Worm (Caenorhabditis elegans): ENCODE data around the gene efr-3.

Gene efr-3

ce11 chrII:6348360-6348759 is 27.4 kb upstream of the efr-3 start (continued):
- TF ChIP-seq cey-2 (tag; optimal IDR thresholded peaks at IDR 0.05; ENCODE audit: borderline replicate concordance, insufficient read depth) (peak; percentile 45), hlh-11 (tag; optimal IDR thresholded peaks at IDR 0.05) (peak; percentile 98), spr-1 (tag; optimal IDR thresholded peaks at IDR 0.05) (peak; percentile 58), egl-43 (GFP tag; IDR thresholded peaks at IDR 0.05) (peak; percentile 78), hif-1 (tag; optimal IDR thresholded peaks at IDR 0.05) (peak in 1 of 2 experiments; percentile 74), aha-1 (tag) (peak; percentile 89), attf-4 (tag; optimal IDR thresholded peaks at IDR 0.05) (peak; percentile 32), hmg-1.1 (GFP tag; IDR thresholded peaks at IDR 0.05) (peak; percentile 92), lin-1 (GFP tag; IDR thresholded peaks at IDR 0.05) (peak; percentile 65; the same call in 1 of the 2 replicates), madf-9 (GFP tag; conservative IDR thresholded peaks at IDR 0.05) (peak; percentile 60), ZK546.5 (tag; optimal IDR thresholded peaks at IDR 0.05) (peak in 1 of 2 experiments; percentile 25), vab-7 (GFP tag; IDR thresholded peaks at IDR 0.05) (no peak), lin-15B (tag; optimal IDR thresholded peaks at IDR 0.05) (no peak), Y75B8A.6 (GFP tag; IDR thresholded peaks at IDR 0.05) (no peak), F26F4.8 (GFP tag; conservative IDR thresholded peaks at IDR 0.05) (no peak), zip-11 (GFP tag; IDR thresholded peaks at IDR 0.05) (no peak), snpc-4 (tag; optimal IDR thresholded peaks at IDR 0.05) (peak; percentile 36), nhr-42 (GFP tag; IDR thresholded peaks at IDR 0.05) (no peak), nhr-41 (GFP tag; IDR thresholded peaks at IDR 0.05) (0 out of 2 replicates have a peak, but pooled peaks have one; percentile 13), nhr-76 (tag; optimal IDR thresholded peaks at IDR 0.05) (peak; percentile 11), ceh-82 (tag; optimal IDR thresholded peaks at IDR 0.05) (no peak), mxl-3 (GFP tag; optimal IDR thresholded peaks at IDR 0.05) (peak; percentile 97), dmd-9 (GFP tag; IDR thresholded peaks at IDR 0.05) (no peak), saeg-2 (GFP tag; IDR thresholded peaks at IDR 0.05) (no peak), ama-1 (optimal IDR thresholded peaks at IDR 0.05) (peak; percentile 99), madf-5 (GFP tag; IDR thresholded peaks at IDR 0.05) (0 out of 4 replicates have a peak, but pooled peaks of 1 of the 2 experiments have one; percentile 23), T20F7.1 (GFP tag; optimal IDR thresholded peaks at IDR 0.05) (peak; percentile 51)

DNA sequence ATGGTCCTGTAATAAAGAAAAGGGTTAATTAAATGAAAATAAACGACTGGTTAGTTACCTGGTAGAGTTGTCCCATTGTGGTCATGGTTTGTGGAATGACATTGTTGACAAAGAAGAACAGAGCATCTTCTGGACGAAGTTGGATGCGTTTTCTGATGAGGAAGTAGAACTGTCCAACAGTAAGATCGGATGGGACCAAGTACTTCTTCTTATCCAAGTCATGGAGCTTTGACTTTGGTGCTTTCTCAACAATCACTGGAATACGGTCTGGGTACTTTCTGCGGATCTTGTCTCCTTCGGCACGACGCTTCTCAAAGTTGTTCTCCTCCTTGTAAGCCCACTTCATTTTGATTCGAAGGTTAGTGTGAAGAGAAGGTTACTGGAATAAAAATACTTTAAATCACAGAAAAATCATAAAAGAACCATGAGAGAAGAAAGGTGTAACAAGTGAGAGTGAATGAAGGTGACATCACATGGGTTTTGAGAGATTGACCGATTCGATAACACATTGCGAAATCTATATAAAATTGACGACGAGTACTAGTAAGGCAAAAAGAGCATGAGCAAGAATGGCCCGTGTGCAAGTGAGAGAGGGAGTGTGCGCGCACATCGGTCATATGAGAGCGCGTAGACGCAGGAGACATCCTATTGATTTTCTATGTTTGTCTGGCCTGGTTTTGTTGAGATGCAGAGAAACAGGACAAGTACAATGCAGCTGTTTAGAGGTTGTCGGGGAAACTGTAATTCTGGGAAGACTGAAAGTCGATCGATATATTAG is 26.6 kb upstream of the efr-3 start, which contains the start of gene lgg-1:
Gene lgg-1, minus strand, starts transcription at position 379 of the 778 bp plus-strand sequence.
- no peak for TF ChIP-seq pqm-1 (tag; optimal IDR thresholded peaks at IDR 0.05)
- peak; percentile 39 for TF ChIP-seq lin-38 (GFP tag; IDR thresholded peaks at IDR 0.05)
- peak; percentile 56 for TF ChIP-seq dmd-6 (GFP tag; IDR thresholded peaks at IDR 0.05)
- TF ChIP-seq gei-8 (GFP tag; optimal IDR thresholded peaks at IDR 0.05), result peak; percentile 34
- TF ChIP-seq egl-27 (tag; optimal IDR thresholded peaks at IDR 0.05), result no peak
- TF ChIP-seq nhr-42 (GFP tag; IDR thresholded peaks at IDR 0.05), result no peak
- TF ChIP-seq mdt-29 (GFP tag; IDR thresholded peaks at IDR 0.05), result 0 out of 2 replicates have a peak, but pooled peaks have one; percentile 7
- TF ChIP-seq rbr-2 (tag; optimal IDR thresholded peaks at IDR 0.05), result peak; percentile 34
- TF ChIP-seq jun-1 (tag; optimal IDR thresholded peaks at IDR 0.05), result no peak
- peak; percentile 36 for TF ChIP-seq F37D6.2 (tag; optimal IDR thresholded peaks at IDR 0.05)
- no peak for TF ChIP-seq F44E2.7 (GFP tag; IDR thresholded peaks at IDR 0.05)
- no peak for TF ChIP-seq set-16 (GFP tag; IDR thresholded peaks at IDR 0.05)
- TF ChIP-seq ceh-20 (GFP tag; IDR thresholded peaks at IDR 0.05), result peak; percentile 60; the same call in 1 of the 2 replicates
- no peak for TF ChIP-seq Y48G9A.11 (GFP tag; IDR thresholded peaks at IDR 0.05)
- peak; percentile 41 for TF ChIP-seq mes-2 (tag; optimal IDR thresholded peaks at IDR 0.05; ENCODE audit: poor library complexity, severe bottlenecking)
- TF ChIP-seq cey-2 (tag; optimal IDR thresholded peaks at IDR 0.05; ENCODE audit: borderline replicate concordance, insufficient read depth), result no peak
- no peak for TF ChIP-seq zip-11 (GFP tag; IDR thresholded peaks at IDR 0.05)
- TF ChIP-seq T26A8.4 (GFP tag; IDR thresholded peaks at IDR 0.05), result peak; percentile 53; the same call in 1 of the 2 replicates
- no peak for TF ChIP-seq zip-2 (tag; optimal IDR thresholded peaks at IDR 0.05)
- peak; percentile 59; the same call in 1 of the 2 replicates for TF ChIP-seq hmg-1.1 (GFP tag; IDR thresholded peaks at IDR 0.05)
- TF ChIP-seq nhr-25 (tag; optimal IDR thresholded peaks at IDR 0.05; ENCODE audit: borderline replicate concordance, insufficient read depth), result no peak
- TF ChIP-seq dmd-9 (GFP tag; IDR thresholded peaks at IDR 0.05), result no peak
- TF ChIP-seq aha-1 (tag), result peak; percentile 96
- peak; percentile 61 for TF ChIP-seq snpc-1.2 (GFP tag; IDR thresholded peaks at IDR 0.05)
- TF ChIP-seq hif-1 (tag; optimal IDR thresholded peaks at IDR 0.05), result peak in 1 of 2 experiments; percentile 20
- TF ChIP-seq mdl-1 (tag; optimal IDR thresholded peaks at IDR 0.05), result peak; percentile 50 to 61
- peak; percentile 33 for TF ChIP-seq nhr-77 (tag; optimal IDR thresholded peaks at IDR 0.05)
- peak; percentile 48 for TF ChIP-seq nhr-6 (tag; optimal IDR thresholded peaks at IDR 0.05)
